Worm (Caenorhabditis elegans) whole organism, early embryonic: Measurements from ENCODE around the gene F07F6.8.

ENCODE experiments used
- B0310.2 ChIP-seq: sonication (generic microtip); optimal IDR thresholded peaks from 2 replicates; lab custom pipeline; 2016; ENCODE audit warnings: mild to moderate bottlenecking, missing genetic modification characterization, missing compliant biosample characterization
- F13C5.2 ChIP-seq: sonication (generic microtip); optimal IDR thresholded peaks from 2 replicates; lab custom pipeline; 2017; ENCODE audit warnings: mild to moderate bottlenecking, missing genetic modification characterization, inconsistent platforms, missing compliant biosample characterization
- aly-1 ChIP-seq: sonication (generic microtip); optimal IDR thresholded peaks from 2 replicates; lab custom pipeline; 2016; ENCODE audit warnings: missing genetic modification characterization, missing compliant biosample characterization
- ama-1 ChIP-seq: fragments of 150-350 bp; optimal IDR thresholded peaks from 2 replicates; lab custom pipeline; 2014
- ceh-13 ChIP-seq: fragments of 200-800 bp; sonication (Bioruptor generic); optimal IDR thresholded peaks from 2 replicates; lab custom pipeline; 2018; ENCODE audit warnings: mild to moderate bottlenecking, missing genetic modification characterization, missing compliant biosample characterization
- ceh-36 ChIP-seq: sonication (generic microtip); optimal IDR thresholded peaks from 2 replicates; lab custom pipeline; 2016; ENCODE audit warnings: missing genetic modification characterization, inconsistent platforms, missing compliant biosample characterization
- ets-7 ChIP-seq: sonication (generic microtip); optimal IDR thresholded peaks from 2 replicates; lab custom pipeline; 2016; ENCODE audit warnings: missing genotype, missing genetic modification characterization, missing compliant biosample characterization
- flt-1 ChIP-seq: fragments of 200-800 bp; sonication (Bioruptor generic); IDR thresholded peaks from 2 replicates; pipeline ENCODE4 v1.3.6; 2022; ENCODE audit warnings: missing genetic modification characterization, missing compliant biosample characterization
- hmbx-1 ChIP-seq: sonication (generic microtip); optimal IDR thresholded peaks from 2 replicates; lab custom pipeline; 2016; ENCODE audit warnings: mild to moderate bottlenecking, missing genetic modification characterization, missing compliant biosample characterization
- hmg-4 ChIP-seq: fragments of 200-800 bp; sonication (Bioruptor generic); optimal IDR thresholded peaks from 2 replicates; lab custom pipeline; 2018; ENCODE audit warnings: mild to moderate bottlenecking, missing genetic modification characterization, missing compliant biosample characterization
- hnd-1 ChIP-seq: sonication (generic microtip); optimal IDR thresholded peaks from 2 replicates; lab custom pipeline; 2016; ENCODE audit warnings: missing genetic modification characterization, missing compliant biosample characterization
- pes-1 ChIP-seq: fragments of 200-800 bp; sonication (Bioruptor generic); IDR thresholded peaks from 2 replicates; pipeline ENCODE4 v1.3.6; 2022; ENCODE audit warnings: missing genetic modification reagents, missing genetic modification characterization, missing compliant biosample characterization
- scrt-1 ChIP-seq: fragments of 200-800 bp; sonication (Bioruptor generic); IDR thresholded peaks from 2 replicates; pipeline ENCODE4 v1.3.6; 2022; ENCODE audit warnings: missing genetic modification characterization, missing compliant biosample characterization
- sea-1 ChIP-seq: fragments of 200-800 bp; sonication (Bioruptor generic); conservative IDR thresholded peaks from 2 replicates; pipeline ENCODE4 v1.3.6; 2022; ENCODE audit warnings: missing genetic modification characterization, missing compliant biosample characterization
- tbx-11 ChIP-seq: fragments of 200-800 bp; sonication (Bioruptor generic); IDR thresholded peaks from 2 replicates; pipeline ENCODE4 v1.3.6; 2022; ENCODE audit warnings: missing genetic modification characterization, missing compliant biosample characterization
- tbx-37 ChIP-seq: fragments of 200-800 bp; sonication (Bioruptor generic); conservative IDR thresholded peaks from 2 replicates; pipeline ENCODE4 v1.3.6; 2022; ENCODE audit warnings: missing genetic modification reagents, missing genetic modification characterization, missing compliant biosample characterization
- tra-4 ChIP-seq: sonication (generic microtip); optimal IDR thresholded peaks from 2 replicates; lab custom pipeline; 2017; ENCODE audit warnings: missing genetic modification characterization, missing compliant biosample characterization

F07F6.8 gene

ce11 chrII:5393090-5393489 is 32.4 kb downstream of the F07F6.8 start, which contains the start of gene brap-2:
Gene brap-2 (minus strand): TSS chrII:5393190.
- TF ChIP-seq scrt-1 (GFP tag; lab: Robert Waterston, UW) (no peak), hmbx-1 (tag; lab: Kevin White, UChicago) (no peak), flt-1 (GFP tag; lab: Robert Waterston, UW) (no peak), F13C5.2 (tag; lab: Kevin White, UChicago) (no peak), aly-1 (tag; lab: Kevin White, UChicago) (no peak), ets-7 (no peak), tbx-11 (GFP tag; lab: Robert Waterston, UW) (no peak), ceh-13 (GFP tag; lab: Kevin White, UChicago) (no peak), pes-1 (GFP tag; lab: Robert Waterston, UW) (no peak), ama-1 (lab: Kevin White, UChicago) (no peak), tra-4 (no peak), ceh-36 (tag; lab: Kevin White, UChicago) (no peak), hmg-4 (GFP tag; lab: Kevin White, UChicago) (no peak), hnd-1 (no peak), tbx-37 (GFP tag; lab: Robert Waterston, UW) (no peak), sea-1 (no peak), B0310.2 (tag; lab: Kevin White, UChicago) (no peak)

ce11 chrII:5391447-5391846 is 34.1 kb downstream of the F07F6.8 start:
- no peak for TF ChIP-seq ets-7
- TF ChIP-seq aly-1 (tag; lab: Kevin White, UChicago) = no peak
- no peak for TF ChIP-seq F13C5.2 (tag; lab: Kevin White, UChicago)
- TF ChIP-seq scrt-1 (GFP tag; lab: Robert Waterston, UW) = no peak
- TF ChIP-seq B0310.2 (tag; lab: Kevin White, UChicago) = no peak
- no peak for TF ChIP-seq sea-1
- no peak for TF ChIP-seq hnd-1
- no peak for TF ChIP-seq ama-1 (lab: Kevin White, UChicago)
- no peak for TF ChIP-seq ceh-13 (GFP tag; lab: Kevin White, UChicago)
- no peak for TF ChIP-seq ceh-36 (tag; lab: Kevin White, UChicago)
- TF ChIP-seq pes-1 (GFP tag; lab: Robert Waterston, UW) = no peak
- no peak for TF ChIP-seq tbx-11 (GFP tag; lab: Robert Waterston, UW)
- TF ChIP-seq hmg-4 (GFP tag; lab: Kevin White, UChicago) = no peak
- TF ChIP-seq tbx-37 (GFP tag; lab: Robert Waterston, UW) = no peak
- TF ChIP-seq hmbx-1 (tag; lab: Kevin White, UChicago) = no peak
- no peak for TF ChIP-seq flt-1 (GFP tag; lab: Robert Waterston, UW)
- TF ChIP-seq tra-4 = no peak

DNA sequence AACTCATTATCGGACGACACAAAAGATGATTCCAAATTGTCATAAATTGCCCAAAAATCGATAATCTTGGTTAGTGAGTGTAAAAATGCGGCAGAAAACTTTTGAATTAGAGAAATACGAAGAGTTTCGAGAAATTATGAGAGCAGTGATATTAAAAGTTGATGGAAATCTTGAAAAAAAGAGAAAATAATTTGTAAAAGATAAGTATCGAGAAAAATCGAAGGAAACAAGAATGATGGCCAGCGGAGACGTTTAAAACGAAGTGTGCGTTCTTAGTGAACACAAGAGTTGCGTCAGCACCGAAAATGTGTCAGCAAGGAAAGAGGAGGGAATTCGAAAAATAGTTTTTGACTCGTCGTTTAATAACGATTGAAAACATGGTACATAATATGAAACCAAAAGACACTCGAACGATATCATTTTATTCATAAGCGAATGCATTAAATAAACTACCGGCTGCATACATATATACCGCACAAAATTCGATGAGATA is 35.7 kb downstream of the F07F6.8 start, which contains the start of gene ndx-6:
Gene ndx-6 (minus strand): TSS at position 51 of the 493 bp plus-strand sequence.
- TF ChIP-seq pes-1 (GFP tag; lab: Robert Waterston, UW) (peak; percentile 66), ceh-36 (tag; lab: Kevin White, UChicago) (peak; percentile 30), hmbx-1 (tag; lab: Kevin White, UChicago) (peak; percentile 7), aly-1 (tag; lab: Kevin White, UChicago) (no peak), hnd-1 (no peak), hmg-4 (GFP tag; lab: Kevin White, UChicago) (no peak), ceh-13 (GFP tag; lab: Kevin White, UChicago) (no peak), tbx-11 (GFP tag; lab: Robert Waterston, UW) (no peak), ama-1 (lab: Kevin White, UChicago) (no peak), B0310.2 (tag; lab: Kevin White, UChicago) (no peak), F13C5.2 (tag; lab: Kevin White, UChicago) (peak; percentile 56), sea-1 (no peak), ets-7 (peak; percentile 20), tbx-37 (GFP tag; lab: Robert Waterston, UW) (peak; percentile 45; the same call in 1 of the 2 replicates), tra-4 (no peak)

DNA sequence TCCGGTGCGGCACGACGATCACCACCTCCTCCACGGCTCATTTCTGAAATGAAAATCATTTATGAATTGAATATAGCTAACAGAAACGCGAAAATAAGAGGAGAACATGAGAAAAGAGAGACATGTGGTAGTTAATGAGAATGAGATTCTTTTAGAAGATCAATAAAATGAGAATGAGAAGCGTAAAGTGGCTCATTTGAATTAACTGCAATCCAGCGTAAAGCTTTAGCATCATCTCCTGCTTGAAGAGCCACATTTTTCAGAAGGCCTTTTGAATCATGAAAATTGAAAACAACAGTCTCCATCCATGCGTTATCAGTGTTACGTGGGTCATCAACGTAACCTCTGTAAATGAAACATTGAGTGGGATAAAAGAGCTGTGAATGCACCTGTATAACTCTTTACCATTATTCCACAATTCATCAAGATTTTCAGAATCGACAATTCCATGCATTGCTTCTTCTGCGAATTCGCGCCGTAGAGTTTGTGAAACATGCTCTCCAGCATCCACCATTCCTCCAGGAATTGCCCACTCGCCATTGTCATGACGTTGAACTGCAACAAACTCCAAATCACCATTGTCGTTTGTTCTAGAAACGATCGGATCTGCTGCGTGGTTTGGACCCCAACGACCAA is 36.6 kb downstream of the F07F6.8 start, which contains the start of gene rsp-4:
Gene rsp-4 (minus strand): TSS at position 51 of the 636 bp plus-strand sequence.
- TF ChIP-seq scrt-1 (GFP tag; lab: Robert Waterston, UW) (no peak), tbx-37 (GFP tag; lab: Robert Waterston, UW) (no peak), flt-1 (GFP tag; lab: Robert Waterston, UW) (no peak), ets-7 (no peak), ceh-36 (tag; lab: Kevin White, UChicago) (no peak), tbx-11 (GFP tag; lab: Robert Waterston, UW) (no peak)

ce11 chrII:5387217-5387616 is 38.3 kb downstream of the F07F6.8 start, which contains the start of gene ccpp-6:
Gene ccpp-6 (minus strand): TSS chrII:5387317.
- TF ChIP-seq sea-1 (no peak), ceh-13 (GFP tag; lab: Kevin White, UChicago) (no peak), hmg-4 (GFP tag; lab: Kevin White, UChicago) (no peak), ceh-36 (tag; lab: Kevin White, UChicago) (no peak), ama-1 (lab: Kevin White, UChicago) (no peak), ets-7 (no peak), aly-1 (tag; lab: Kevin White, UChicago) (no peak), flt-1 (GFP tag; lab: Robert Waterston, UW) (no peak)

DNA sequence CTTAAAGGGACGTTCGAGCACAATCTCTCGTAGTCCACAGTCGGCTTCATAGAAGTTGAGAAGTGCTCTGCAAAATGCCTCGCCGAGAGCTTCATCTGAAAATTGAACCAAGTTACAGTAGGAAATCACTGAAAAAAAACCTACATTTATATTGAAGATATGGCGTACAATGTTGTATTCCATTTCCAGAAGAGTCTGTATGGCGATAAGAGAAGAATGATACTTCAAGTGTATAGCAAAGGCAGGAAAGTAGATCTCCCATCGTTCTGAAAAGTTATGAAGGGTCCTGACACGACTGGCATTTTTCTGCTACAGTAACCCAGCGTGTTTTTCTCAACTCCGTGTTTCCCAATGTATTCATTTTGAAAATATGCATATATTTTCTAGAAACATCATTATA is 41.3 kb downstream of the F07F6.8 start:
- TF ChIP-seq aly-1 (tag; lab: Kevin White, UChicago) (no peak), F13C5.2 (tag; lab: Kevin White, UChicago) (no peak), pes-1 (GFP tag; lab: Robert Waterston, UW) (no peak), hmg-4 (GFP tag; lab: Kevin White, UChicago) (no peak), hnd-1 (no peak), tbx-11 (GFP tag; lab: Robert Waterston, UW) (no peak), tbx-37 (GFP tag; lab: Robert Waterston, UW) (no peak), flt-1 (GFP tag; lab: Robert Waterston, UW) (no peak), hmbx-1 (tag; lab: Kevin White, UChicago) (no peak), tra-4 (no peak), ama-1 (lab: Kevin White, UChicago) (no peak), scrt-1 (GFP tag; lab: Robert Waterston, UW) (no peak), ets-7 (no peak), B0310.2 (tag; lab: Kevin White, UChicago) (no peak)
